Worm (Caenorhabditis elegans): Measurements from ENCODE around the gene Y105C5B.17.
A peak's percentile ranks its signal among the peaks of the same experiment; 100 is the strongest.

The Y105C5B.17 gene

DNA sequence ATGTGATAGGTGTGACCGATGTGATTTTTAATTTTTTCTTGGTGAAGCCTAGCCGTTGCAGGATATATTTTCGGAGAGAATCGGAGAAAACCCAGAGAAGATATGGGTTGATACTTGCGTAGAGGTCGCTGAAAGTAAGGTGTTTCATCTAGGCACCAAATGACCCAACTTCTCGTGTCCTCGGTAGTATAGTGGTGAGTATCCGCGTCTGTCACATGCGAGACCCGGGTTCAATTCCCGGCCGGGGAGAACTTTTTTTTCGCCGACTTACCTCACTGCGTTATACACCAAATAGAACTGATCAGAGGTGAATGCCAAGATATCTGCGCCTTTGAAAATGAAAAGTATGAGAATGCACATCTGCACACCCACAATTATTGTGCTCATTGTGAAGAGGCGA, 31.1 kb upstream of the Y105C5B.17 start (continued):
- TF ChIP-seq mes-4 (tag; optimal IDR thresholded peaks at IDR 0.05) (peak; percentile 69), lin-35 (GFP tag; optimal IDR thresholded peaks at IDR 0.05) (peak in 1 of 3 experiments; percentile 35), ekl-4 (GFP tag; IDR thresholded peaks at IDR 0.05) (0 out of 2 replicates have a peak, but pooled peaks have one; percentile 46), snpc-1.1 (tag; optimal IDR thresholded peaks at IDR 0.05; ENCODE audit: insufficient read depth) (no peak), lin-54 (GFP tag; optimal IDR thresholded peaks at IDR 0.05) (peak; percentile 37), F57A8.1 (GFP tag; optimal IDR thresholded peaks at IDR 0.05) (no peak), attf-5 (GFP tag; optimal IDR thresholded peaks at IDR 0.05) (peak; percentile 51), sea-2 (GFP tag; IDR thresholded peaks at IDR 0.05) (no peak), F57C9.4 (tag; optimal IDR thresholded peaks at IDR 0.05) (no peak), dpl-1 (GFP tag; optimal IDR thresholded peaks at IDR 0.05) (no peak), snpc-1.3 (tag; optimal IDR thresholded peaks at IDR 0.05; ENCODE audit: insufficient read depth) (peak; percentile 68), egl-18 (GFP tag; IDR thresholded peaks at IDR 0.05) (0 out of 2 replicates have a peak, but pooled peaks have one; percentile 44), snpc-4 (GFP tag; optimal IDR thresholded peaks at IDR 0.05) (peak; percentile 87), snpc-4 (tag; optimal IDR thresholded peaks at IDR 0.05) (peak; percentile 51 to 96 (median 92)), ztf-18 (tag; optimal IDR thresholded peaks at IDR 0.05) (peak; percentile 82), nhr-27 (tag; optimal IDR thresholded peaks at IDR 0.05) (no peak), nfyb-1 (GFP tag; IDR thresholded peaks at IDR 0.05) (peak; percentile 63; the same call in 1 of the 2 replicates), lir-1 (GFP tag; conservative IDR thresholded peaks at IDR 0.05) (no peak), D2030.7 (GFP tag; IDR thresholded peaks at IDR 0.05) (peak; percentile 50), mcd-1 (GFP tag; IDR thresholded peaks at IDR 0.05) (peak; percentile 50), Y95B8A.8 (GFP tag; IDR thresholded peaks at IDR 0.05) (0 out of 2 replicates have a peak, but pooled peaks have one; percentile 43), mxl-1 (tag; optimal IDR thresholded peaks at IDR 0.05) (peak; percentile 49), B0336.3 (GFP tag; IDR thresholded peaks at IDR 0.05) (no peak), nhr-179 (tag; optimal IDR thresholded peaks at IDR 0.05) (no peak), pha-4 (tag; optimal IDR thresholded peaks at IDR 0.05) (no peak), K12H6.12 (tag; optimal IDR thresholded peaks at IDR 0.05) (no peak), T26A5.8 (tag; optimal IDR thresholded peaks at IDR 0.05) (no peak), cebp-1 (GFP tag; IDR thresholded peaks at IDR 0.05) (no peak), cebp-1 (tag; optimal IDR thresholded peaks at IDR 0.05) (peak; percentile 52), nhr-80 (tag; optimal IDR thresholded peaks at IDR 0.05) (no peak), hsf-1 (GFP tag; IDR thresholded peaks at IDR 0.05) (peak; percentile 76), attf-3 (GFP tag; conservative IDR thresholded peaks at IDR 0.05) (no peak), madf-3 (GFP tag; IDR thresholded peaks at IDR 0.05) (peak; percentile 58; the same call in 1 of the 2 replicates), F10E7.11 (tag; optimal IDR thresholded peaks at IDR 0.05) (no peak), F49E8.2 (tag; optimal IDR thresholded peaks at IDR 0.05; ENCODE audit: insufficient read depth) (peak; percentile 39), pbrm-1 (GFP tag; IDR thresholded peaks at IDR 0.05) (peak; percentile 64), dox-1 (GFP tag; IDR thresholded peaks at IDR 0.05) (peak; percentile 74), rpc-1 (optimal IDR thresholded peaks at IDR 0.05) (peak; percentile 78), rpc-1 (tag; optimal IDR thresholded peaks at IDR 0.05) (peak; percentile 78), nhr-90 (tag; optimal IDR thresholded peaks at IDR 0.05) (peak; percentile 84), unc-130 (GFP tag; optimal IDR thresholded peaks at IDR 0.05) (no peak), aptf-2 (GFP tag; conservative IDR thresholded peaks at IDR 0.05) (0 out of 2 replicates have a peak, but pooled peaks have one; percentile 47), ztf-28 (GFP tag; IDR thresholded peaks at IDR 0.05) (peak; percentile 77; the same call in 1 of the 2 replicates), nfya-1 (tag; optimal IDR thresholded peaks at IDR 0.05; ENCODE audit: borderline replicate concordance, insufficient read depth) (no peak), lsl-1 (GFP tag; optimal IDR thresholded peaks at IDR 0.05) (no peak), bed-1 (GFP tag; IDR thresholded peaks at IDR 0.05) (no peak), K11D2.4 (GFP tag; IDR thresholded peaks at IDR 0.05) (no peak), snpc-3.4 (tag; optimal IDR thresholded peaks at IDR 0.05) (no peak), lin-40 (tag; optimal IDR thresholded peaks at IDR 0.05) (peak; percentile 24)
